Worm (Caenorhabditis elegans) whole organism, L4 larva: Measurements from ENCODE around the gene npr-4.
A peak's percentile ranks its signal among the peaks of the same experiment; 100 is the strongest.

ENCODE experiments used
- D1046.2 ChIP-seq: fragments of 200-800 bp; sonication (Bioruptor generic); IDR thresholded peaks from 2 replicates; pipeline ENCODE4 v1.3.6; 2022; ENCODE audit warnings: missing genetic modification characterization, missing compliant biosample characterization
- F37D6.2 ChIP-seq: sonication (generic microtip); optimal IDR thresholded peaks from 2 replicates; lab custom pipeline; 2016; ENCODE audit warnings: mild to moderate bottlenecking, missing genetic modification characterization, missing compliant biosample characterization
- T26A8.4 ChIP-seq: fragments of 200-800 bp; sonication (Bioruptor generic); IDR thresholded peaks from 2 replicates; pipeline ENCODE4 v1.3.6; 2022; ENCODE audit warnings: missing genetic modification characterization, missing compliant biosample characterization
- attf-4 ChIP-seq: sonication (generic microtip); optimal IDR thresholded peaks from 3 replicates; lab custom pipeline; 2017; ENCODE audit warnings: missing biosample characterization, missing genetic modification characterization
- ceh-28 ChIP-seq: fragments of 150-350 bp; optimal IDR thresholded peaks from 2 replicates; lab custom pipeline; 2014; ENCODE audit warnings: missing biosample characterization, missing genetic modification reagents, missing genetic modification characterization
- ceh-82 ChIP-seq: sonication (generic microtip); optimal IDR thresholded peaks from 2 replicates; lab custom pipeline; 2017; ENCODE audit warnings: missing biosample characterization, missing genetic modification characterization
- ces-1 ChIP-seq: fragments of 150-350 bp; sonication (generic microtip); optimal IDR thresholded peaks from 4 replicates; lab custom pipeline; 2014; ENCODE audit warnings: missing biosample characterization, missing genetic modification reagents, missing genetic modification characterization
- cey-2 ChIP-seq: sonication (generic microtip); optimal IDR thresholded peaks from 3 replicates; lab custom pipeline; 2017; ENCODE audit warnings: missing genetic modification characterization, mild to moderate bottlenecking, missing compliant biosample characterization, antibody characterized with exemption, borderline replicate concordance; ENCODE audit not compliant: insufficient read depth
- ctbp-1 ChIP-seq: fragments of 200-800 bp; sonication (Bioruptor generic); IDR thresholded peaks from 2 replicates; pipeline ENCODE4 v1.3.6; 2022; ENCODE audit warnings: missing genetic modification reagents, missing genetic modification characterization, missing compliant biosample characterization
- daf-16 ChIP-seq, 3 experiments: sonication (generic microtip); optimal IDR thresholded peaks; 2 replicates each; lab custom pipeline; 2016 to 2017; ENCODE audit warnings: missing genetic modification characterization in 3 of 3, missing genetic modification reagents in 3 of 3, mild to moderate bottlenecking in 2 of 3, missing compliant biosample characterization in 2 of 3, missing biosample characterization in 1 of 3, moderate library complexity in 1 of 3
- daf-8 ChIP-seq: fragments of 200-800 bp; sonication (Bioruptor generic); IDR thresholded peaks from 2 replicates; pipeline ENCODE4 v1.3.6; 2022; ENCODE audit warnings: missing genetic modification characterization, missing compliant biosample characterization
- dmd-6 ChIP-seq: fragments of 200-800 bp; sonication (Bioruptor generic); IDR thresholded peaks from 2 replicates; pipeline ENCODE4 v1.3.6; 2022; ENCODE audit warnings: missing genetic modification reagents, missing genetic modification characterization, missing compliant biosample characterization
- dmd-9 ChIP-seq: fragments of 200-800 bp; sonication (Bioruptor generic); IDR thresholded peaks from 2 replicates; pipeline ENCODE4 v1.3.6; 2022; ENCODE audit warnings: missing genetic modification reagents, missing genetic modification characterization, missing compliant biosample characterization
- dpl-1 ChIP-seq: fragments of 150-350 bp; optimal IDR thresholded peaks from 2 replicates; lab custom pipeline; 2014; ENCODE audit warnings: missing biosample characterization, missing genetic modification reagents, missing genetic modification characterization
- egl-27 ChIP-seq: sonication (generic microtip); optimal IDR thresholded peaks from 3 replicates; lab custom pipeline; 2017; ENCODE audit warnings: missing biosample characterization, missing genetic modification reagents, missing genetic modification characterization
- fos-1 ChIP-seq: fragments of 150-350 bp; optimal IDR thresholded peaks from 2 replicates; lab custom pipeline; 2014; ENCODE audit warnings: missing biosample characterization, missing genetic modification characterization
- hlh-11 ChIP-seq: fragments of 200-800 bp; sonication (Bioruptor generic); optimal IDR thresholded peaks from 2 replicates; lab custom pipeline; 2018; ENCODE audit warnings: mild to moderate bottlenecking, missing genetic modification characterization, missing compliant biosample characterization
- jun-1 ChIP-seq: fragments of 150-350 bp; optimal IDR thresholded peaks from 2 replicates; lab custom pipeline; 2014; ENCODE audit warnings: missing biosample characterization, missing genetic modification reagents, missing genetic modification characterization
- lin-1 ChIP-seq: fragments of 200-800 bp; sonication (Bioruptor generic); IDR thresholded peaks from 2 replicates; pipeline ENCODE4 v1.3.6; 2022; ENCODE audit warnings: missing genetic modification reagents, missing genetic modification characterization, missing compliant biosample characterization
- lin-13 ChIP-seq: fragments of 150-350 bp; optimal IDR thresholded peaks from 2 replicates; lab custom pipeline; 2014; ENCODE audit warnings: missing biosample characterization, missing genetic modification reagents, missing genetic modification characterization
- lin-29 ChIP-seq: fragments of 200-800 bp; sonication (Bioruptor generic); IDR thresholded peaks from 2 replicates; pipeline ENCODE4 v1.3.6; 2022; ENCODE audit warnings: missing genetic modification reagents, missing genetic modification characterization, missing compliant biosample characterization
- lin-39 ChIP-seq: fragments of 150-350 bp; optimal IDR thresholded peaks from 2 replicates; lab custom pipeline; 2014; ENCODE audit warnings: missing biosample characterization, missing genetic modification reagents, missing genetic modification characterization
- madf-5 ChIP-seq, 2 experiments: fragments of 200-800 bp; sonication (Bioruptor generic); IDR thresholded peaks; 2 replicates each; pipeline ENCODE4 v1.3.6; 2022; ENCODE audit warnings: missing compliant biosample characterization in 2 of 2, missing genetic modification characterization in 2 of 2
- mdl-1 ChIP-seq, 2 experiments: fragments of 150-350 bp in 1 of 2; sonication (generic microtip) in 1 of 2; optimal IDR thresholded peaks; 2 replicates each; lab custom pipeline; 2014 to 2017; ENCODE audit warnings: missing biosample characterization in 2 of 2, missing genetic modification characterization in 2 of 2
- nhr-10 ChIP-seq: fragments of 150-350 bp; optimal IDR thresholded peaks from 2 replicates; lab custom pipeline; 2014; ENCODE audit warnings: missing biosample characterization, missing genetic modification characterization
- nhr-102 ChIP-seq: sonication (generic microtip); optimal IDR thresholded peaks from 2 replicates; lab custom pipeline; 2016; ENCODE audit warnings: mild to moderate bottlenecking, missing genetic modification characterization, moderate library complexity, missing compliant biosample characterization
- nhr-11 ChIP-seq: fragments of 150-350 bp; optimal IDR thresholded peaks from 2 replicates; lab custom pipeline; 2014; ENCODE audit warnings: missing biosample characterization, missing genetic modification characterization
- nhr-237 ChIP-seq: sonication (generic microtip); optimal IDR thresholded peaks from 2 replicates; lab custom pipeline; 2017; ENCODE audit warnings: missing biosample characterization, missing genetic modification characterization
- nhr-28 ChIP-seq: fragments of 150-350 bp; optimal IDR thresholded peaks from 2 replicates; lab custom pipeline; 2014; ENCODE audit warnings: missing biosample characterization, missing genetic modification characterization
- nhr-41 ChIP-seq: fragments of 200-800 bp; sonication (Bioruptor generic); IDR thresholded peaks from 2 replicates; pipeline ENCODE4 v1.3.6; 2022; ENCODE audit warnings: missing genetic modification reagents, missing genetic modification characterization, missing compliant biosample characterization
- nhr-42 ChIP-seq: fragments of 200-800 bp; sonication (Bioruptor generic); IDR thresholded peaks from 2 replicates; pipeline ENCODE4 v1.3.6; 2022; ENCODE audit warnings: missing genetic modification characterization, missing compliant biosample characterization
- nhr-6 ChIP-seq: fragments of 150-350 bp; optimal IDR thresholded peaks from 2 replicates; lab custom pipeline; 2014; ENCODE audit warnings: missing biosample characterization, missing genetic modification characterization
- nhr-77 ChIP-seq: fragments of 150-350 bp; optimal IDR thresholded peaks from 2 replicates; lab custom pipeline; 2014; ENCODE audit warnings: missing biosample characterization, missing genetic modification characterization
- php-3 ChIP-seq: fragments of 200-800 bp; sonication (Bioruptor generic); IDR thresholded peaks from 2 replicates; pipeline ENCODE4 v1.3.6; 2022; ENCODE audit warnings: missing genetic modification reagents, missing genetic modification characterization, missing compliant biosample characterization
- saeg-2 ChIP-seq: fragments of 200-800 bp; sonication (Bioruptor generic); IDR thresholded peaks from 2 replicates; pipeline ENCODE4 v1.3.6; 2022; ENCODE audit warnings: missing genetic modification reagents, missing genetic modification characterization, missing compliant biosample characterization
- sdz-12 ChIP-seq: fragments of 200-800 bp; sonication (Bioruptor generic); optimal IDR thresholded peaks from 2 replicates; lab custom pipeline; 2018; ENCODE audit warnings: mild to moderate bottlenecking, missing genetic modification characterization, missing compliant biosample characterization
- snpc-1.2 ChIP-seq: fragments of 200-800 bp; sonication (Bioruptor generic); IDR thresholded peaks from 2 replicates; pipeline ENCODE4 v1.3.6; 2022; ENCODE audit warnings: missing genetic modification reagents, missing genetic modification characterization, missing compliant biosample characterization
- snpc-4 ChIP-seq: fragments of 150-350 bp; optimal IDR thresholded peaks from 2 replicates; lab custom pipeline; 2014; ENCODE audit warnings: missing biosample characterization, missing genetic modification characterization
- spr-1 ChIP-seq: sonication (generic microtip); optimal IDR thresholded peaks from 2 replicates; lab custom pipeline; 2016; ENCODE audit warnings: mild to moderate bottlenecking, missing genetic modification characterization, missing compliant biosample characterization
- tra-1 ChIP-seq: fragments of 200-800 bp; sonication (Bioruptor generic); IDR thresholded peaks from 2 replicates; pipeline ENCODE4 v1.3.6; 2022; ENCODE audit warnings: missing genetic modification reagents, missing genetic modification characterization, missing compliant biosample characterization
- unc-39 ChIP-seq: sonication (generic microtip); optimal IDR thresholded peaks from 2 replicates; lab custom pipeline; 2017; ENCODE audit warnings: missing biosample characterization, missing genetic modification characterization
- unc-62 ChIP-seq, 3 experiments: fragments of 150-350 bp in 1 of 3; sonication (generic microtip); optimal IDR thresholded peaks in 2 of 3; peaks in 1 of 3; 1 replicate in 1 of 3; 2 replicates in 2 of 3; lab custom pipeline; 2014 to 2017; ENCODE audit warnings: missing biosample characterization in 3 of 3, missing genetic modification characterization in 3 of 3, missing genetic modification reagents in 3 of 3, missing genotype in 1 of 3
- zfp-2 ChIP-seq: sonication (generic microtip); optimal IDR thresholded peaks from 2 replicates; lab custom pipeline; 2016; ENCODE audit warnings: mild to moderate bottlenecking, missing genetic modification characterization, missing compliant biosample characterization
- zfp-3 ChIP-seq: fragments of 200-800 bp; sonication (Bioruptor generic); conservative IDR thresholded peaks from 2 replicates; pipeline ENCODE4 v1.3.6; 2022; ENCODE audit warnings: missing genetic modification reagents, missing genetic modification characterization, missing compliant biosample characterization
- zip-11 ChIP-seq: fragments of 200-800 bp; sonication (Bioruptor generic); IDR thresholded peaks from 2 replicates; pipeline ENCODE4 v1.3.6; 2022; ENCODE audit warnings: missing genetic modification characterization, missing compliant biosample characterization
- ztf-11 ChIP-seq: fragments of 150-350 bp; optimal IDR thresholded peaks from 2 replicates; lab custom pipeline; 2014; ENCODE audit warnings: missing biosample characterization, missing genetic modification characterization

Gene npr-4

ce11 chrX:12509334-12509944, 42.0 kb downstream of the npr-4 start (continued):
- TF ChIP-seq nhr-11 (tag; lab: Kevin White, UChicago) (peak; percentile 67), nhr-77 (peak; percentile 36), lin-1 (GFP tag; lab: Robert Waterston, UW) (peak; percentile 81), daf-16 (GFP tag; optimal IDR thresholded peaks at IDR 0.05; lab: Kevin White, UChicago) (peak; percentile 52 to 73), daf-16 (tag; optimal IDR thresholded peaks at IDR 0.05; lab: Kevin White, UChicago) (peak; percentile 89), tra-1 (peak; percentile 76), ceh-28 (tag; lab: Kevin White, UChicago) (no peak), ceh-82 (tag; lab: Kevin White, UChicago) (no peak), nhr-42 (GFP tag; lab: Robert Waterston, UW) (peak; percentile 7; the same call in 1 of the 2 replicates), madf-5 (GFP tag; IDR thresholded peaks at IDR 0.05; lab: Robert Waterston, UW) (no peak)

- TF ChIP-seq snpc-1.2 (GFP tag; lab: Robert Waterston, UW) (peak; percentile 15; the same call in 1 of the 2 replicates), saeg-2 (GFP tag; lab: Robert Waterston, UW) (no peak), unc-39 (no peak), cey-2 (tag; lab: Kevin White, UChicago) (no peak), ceh-82 (tag; lab: Kevin White, UChicago) (no peak), dpl-1 (no peak), nhr-28 (tag; lab: Kevin White, UChicago) (no peak), egl-27 (tag; lab: Kevin White, UChicago) (no peak), dmd-6 (GFP tag; lab: Robert Waterston, UW) (0 out of 2 replicates have a peak, but pooled peaks have one; percentile 10), zip-11 (GFP tag; lab: Robert Waterston, UW) (no peak), zfp-3 (GFP tag; lab: Robert Waterston, UW) (0 out of 2 replicates have a peak, but pooled peaks have one; percentile 27), nhr-6 (no peak), tra-1 (0 out of 2 replicates have a peak, but pooled peaks have one; percentile 11), nhr-237 (tag; lab: Kevin White, UChicago) (no peak), T26A8.4 (GFP tag; lab: Robert Waterston, UW) (peak; percentile 34; the same call in 1 of the 2 replicates), lin-29 (no peak), nhr-10 (tag; lab: Kevin White, UChicago) (no peak), nhr-102 (tag; lab: Kevin White, UChicago) (peak; percentile 16), nhr-41 (no peak), unc-62 (GFP tag; optimal IDR thresholded peaks at IDR 0.05 in 1 of 2; lab: Kevin White, UChicago) (peak in 1 of 2 experiments; percentile 68), unc-62 (tag; optimal IDR thresholded peaks at IDR 0.05; lab: Kevin White, UChicago) (no peak), madf-5 (GFP tag; IDR thresholded peaks at IDR 0.05; lab: Robert Waterston, UW) (0 out of 4 replicates have a peak, but pooled peaks of 1 of the 2 experiments have one; percentile 6)
Measured at ce11 chrX:12503288-12503803, 48.1 kb downstream of the npr-4 start, which contains the start of gene sdz-19. Gene sdz-19 (minus strand): TSS chrX:12503338.

- TF ChIP-seq lin-13 (GFP tag; lab: Kevin White, UChicago): no peak
- TF ChIP-seq snpc-4 (tag; lab: Kevin White, UChicago): no peak
- peak; percentile 24 for TF ChIP-seq jun-1 (tag; lab: Kevin White, UChicago)
- no peak for TF ChIP-seq ztf-11 (tag; lab: Kevin White, UChicago)
- TF ChIP-seq nhr-6: no peak
- no peak for TF ChIP-seq zip-11 (GFP tag; lab: Robert Waterston, UW)
- TF ChIP-seq attf-4 (tag; lab: Kevin White, UChicago): no peak
- TF ChIP-seq tra-1: peak; percentile 89
- no peak for TF ChIP-seq spr-1 (tag; lab: Kevin White, UChicago)
- peak in 1 of 2 experiments; percentile 91 for TF ChIP-seq mdl-1 (tag; optimal IDR thresholded peaks at IDR 0.05; lab: Kevin White, UChicago)
- 0 out of 2 replicates have a peak, but pooled peaks have one; percentile 32 for TF ChIP-seq zfp-3 (GFP tag; lab: Robert Waterston, UW)
- TF ChIP-seq zfp-2: no peak
- TF ChIP-seq ctbp-1 (GFP tag; lab: Robert Waterston, UW): no peak
- TF ChIP-seq D1046.2: no peak
- TF ChIP-seq daf-8 (GFP tag; lab: Robert Waterston, UW): no peak
- peak; percentile 98 for TF ChIP-seq dmd-6 (GFP tag; lab: Robert Waterston, UW)
- TF ChIP-seq hlh-11 (tag; lab: Kevin White, UChicago): peak; percentile 97
- no peak for TF ChIP-seq sdz-12 (GFP tag; lab: Kevin White, UChicago)
- no peak for TF ChIP-seq ces-1 (GFP tag; lab: Kevin White, UChicago)
- no peak for TF ChIP-seq lin-39 (tag; lab: Kevin White, UChicago)
- TF ChIP-seq php-3 (GFP tag; lab: Robert Waterston, UW): peak; percentile 94
- no peak for TF ChIP-seq dmd-9 (GFP tag; lab: Robert Waterston, UW)
- TF ChIP-seq fos-1 (tag; lab: Kevin White, UChicago): no peak
- TF ChIP-seq F37D6.2: no peak
Measured at ce11 chrX:12500777-12501176, 50.7 kb downstream of the npr-4 start.
